Fruit fly (Drosophila melanogaster) whole organism, embryonic: ENCODE data around the gene Fmr1.
A peak's percentile ranks its signal among the peaks of the same experiment; 100 is the strongest.

Experiments used
- B-H1 ChIP-seq: fragments of 200-800 bp; sonication (Bioruptor generic); IDR thresholded peaks from 3 replicates; pipeline ENCODE4 v1.3.6; 2022; ENCODE audit warnings: missing biosample characterization, missing genetic modification characterization
- Blimp-1 ChIP-seq: fragments of 200-800 bp; sonication (Bioruptor generic); optimal IDR thresholded peaks from 3 replicates; lab custom pipeline; 2018; ENCODE audit warnings: missing biosample characterization, missing genetic modification characterization, mild to moderate bottlenecking, moderate library complexity, missing genetic modification reagents
- CG10959 ChIP-seq: fragments of 200-800 bp; sonication (Bioruptor generic); IDR thresholded peaks from 2 replicates; pipeline ENCODE4 v1.3.6; 2022; ENCODE audit warnings: missing biosample characterization, missing genetic modification characterization
- CG12236 ChIP-seq: fragments of 200-800 bp; sonication (Bioruptor generic); optimal IDR thresholded peaks from 2 replicates; lab custom pipeline; 2016; ENCODE audit warnings: missing biosample characterization, missing genetic modification characterization
- CG1233 ChIP-seq: fragments of 200-800 bp; sonication (Bioruptor generic); optimal IDR thresholded peaks from 4 replicates; lab custom pipeline; 2018; ENCODE audit warnings: missing biosample characterization, mild to moderate bottlenecking, missing genetic modification characterization
- CG16779 ChIP-seq: fragments of 200-800 bp; sonication (Bioruptor generic); IDR thresholded peaks from 2 replicates; pipeline ENCODE4 v1.3.6; 2022; ENCODE audit warnings: missing biosample characterization, missing genetic modification characterization
- CG2678 ChIP-seq: fragments of 200-800 bp; sonication (Bioruptor generic); optimal IDR thresholded peaks from 3 replicates; lab custom pipeline; 2019; ENCODE audit warnings: missing biosample characterization, mild to moderate bottlenecking, missing genetic modification characterization, moderate library complexity
- CG2875 ChIP-seq: fragments of 200-800 bp; sonication (Bioruptor generic); optimal IDR thresholded peaks from 2 replicates; lab custom pipeline; 2017; ENCODE audit warnings: missing biosample characterization, mild to moderate bottlenecking, missing genetic modification characterization, missing genetic modification reagents
- CG6272 ChIP-seq: fragments of 200-800 bp; sonication (Bioruptor generic); IDR thresholded peaks from 2 replicates; pipeline ENCODE4 v1.3.6; 2022; ENCODE audit warnings: missing biosample characterization, missing genetic modification characterization
- CG9437 ChIP-seq: fragments of 200-800 bp; sonication (Bioruptor generic); optimal IDR thresholded peaks from 2 replicates; lab custom pipeline; 2018; ENCODE audit warnings: missing biosample characterization, mild to moderate bottlenecking, missing genetic modification characterization
- CG9797 ChIP-seq: fragments of 200-800 bp; sonication (Bioruptor generic); optimal IDR thresholded peaks from 3 replicates; lab custom pipeline; 2018; ENCODE audit warnings: missing biosample characterization, mild to moderate bottlenecking, missing genetic modification characterization
- CrebB ChIP-seq: fragments of 200-800 bp; sonication (Bioruptor generic); optimal IDR thresholded peaks from 3 replicates; lab custom pipeline; 2018; ENCODE audit warnings: missing biosample characterization, mild to moderate bottlenecking, missing genetic modification characterization
- Dek ChIP-seq: fragments of 200-800 bp; sonication (Bioruptor generic); optimal IDR thresholded peaks from 3 replicates; lab custom pipeline; 2019; ENCODE audit warnings: missing biosample characterization, mild to moderate bottlenecking, missing genetic modification characterization, moderate library complexity
- Fer3 ChIP-seq: fragments of 200-800 bp; sonication (Bioruptor generic); optimal IDR thresholded peaks from 2 replicates; lab custom pipeline; 2018; ENCODE audit warnings: missing biosample characterization, mild to moderate bottlenecking, missing genetic modification characterization, moderate library complexity
- Hand ChIP-seq: fragments of 200-800 bp; sonication (Bioruptor generic); optimal IDR thresholded peaks from 2 replicates; lab custom pipeline; 2017; ENCODE audit warnings: mild to moderate bottlenecking, missing biosample characterization, missing genetic modification reagents, missing genetic modification characterization
- Hmr ChIP-seq: fragments of 200-800 bp; sonication (Bioruptor generic); optimal IDR thresholded peaks from 3 replicates; lab custom pipeline; 2017; ENCODE audit warnings: mild to moderate bottlenecking, missing biosample characterization, missing genetic modification reagents, missing genetic modification characterization
- Hr3 ChIP-seq: fragments of 200-800 bp; sonication (Bioruptor generic); optimal IDR thresholded peaks from 3 replicates; lab custom pipeline; 2016; ENCODE audit warnings: missing biosample characterization, missing genetic modification characterization
- MTF-1 ChIP-seq: fragments of 200-800 bp; sonication (Bioruptor generic); optimal IDR thresholded peaks from 2 replicates; lab custom pipeline; 2018; ENCODE audit warnings: missing biosample characterization, mild to moderate bottlenecking, missing genetic modification characterization, borderline replicate concordance
- Med ChIP-seq: fragments of 200-800 bp; sonication (Bioruptor generic); peaks from one replicate; lab custom pipeline; 2016; ENCODE audit warnings: missing biosample characterization, missing genetic modification characterization, mild to moderate bottlenecking, inconsistent platforms, moderate library complexity
- Mrtf ChIP-seq: fragments of 200-800 bp; sonication (Bioruptor generic); IDR thresholded peaks from 3 replicates; pipeline ENCODE4 v1.3.6; 2022; ENCODE audit warnings: missing biosample characterization, missing genetic modification characterization
- Oli ChIP-seq: fragments of 200-800 bp; sonication (Bioruptor generic); optimal IDR thresholded peaks from 2 replicates; lab custom pipeline; 2018; ENCODE audit warnings: missing biosample characterization, mild to moderate bottlenecking, missing genetic modification characterization, moderate library complexity
- ab ChIP-seq: fragments of 200-800 bp; sonication (Bioruptor generic); optimal IDR thresholded peaks from 2 replicates; lab custom pipeline; 2016; ENCODE audit warnings: missing biosample characterization, missing genetic modification characterization
- ash1 ChIP-seq: fragments of 200-800 bp; sonication (Bioruptor generic); optimal IDR thresholded peaks from 2 replicates; lab custom pipeline; 2018; ENCODE audit warnings: missing biosample characterization, mild to moderate bottlenecking, missing genetic modification characterization
- bbx ChIP-seq: fragments of 200-800 bp; sonication (Bioruptor generic); IDR thresholded peaks from 2 replicates; pipeline ENCODE4 v1.3.6; 2022; ENCODE audit warnings: missing biosample characterization, missing genetic modification characterization; ENCODE audit not compliant: partially characterized antibody
- bigmax ChIP-seq: fragments of 200-800 bp; sonication (Bioruptor generic); optimal IDR thresholded peaks from 2 replicates; lab custom pipeline; 2018; ENCODE audit warnings: missing biosample characterization, mild to moderate bottlenecking, missing genetic modification characterization
- cas ChIP-seq: fragments of 200-800 bp; sonication (Bioruptor generic); IDR thresholded peaks from 2 replicates; pipeline ENCODE4 v1.3.6; 2022; ENCODE audit warnings: missing biosample characterization, missing genetic modification characterization
- cg ChIP-seq: fragments of 200-800 bp; sonication (Bioruptor generic); optimal IDR thresholded peaks from 3 replicates; lab custom pipeline; 2019; ENCODE audit warnings: missing biosample characterization, mild to moderate bottlenecking, missing genetic modification characterization, moderate library complexity
- chinmo ChIP-seq: fragments of 200-800 bp; sonication (Bioruptor generic); IDR thresholded peaks from 4 replicates; pipeline ENCODE4 v1.3.6; 2022; ENCODE audit warnings: missing biosample characterization, missing genetic modification characterization; ENCODE audit not compliant: partially characterized antibody
- crol ChIP-seq: fragments of 200-800 bp; sonication (Bioruptor generic); IDR thresholded peaks from 2 replicates; pipeline ENCODE4 v1.3.6; 2022; ENCODE audit warnings: missing biosample characterization, missing genetic modification characterization
- danr ChIP-seq: fragments of 200-800 bp; sonication (Bioruptor generic); IDR thresholded peaks from 2 replicates; pipeline ENCODE4 v1.3.6; 2022; ENCODE audit warnings: missing biosample characterization, missing genetic modification characterization
- fru ChIP-seq: fragments of >200 bp; optimal IDR thresholded peaks from 2 replicates; lab custom pipeline; 2017
- ftz-f1 ChIP-seq: fragments of 200-800 bp; sonication (Bioruptor generic); optimal IDR thresholded peaks from 2 replicates; lab custom pipeline; 2016; ENCODE audit warnings: missing biosample characterization, missing genetic modification characterization
- jigr1 ChIP-seq: fragments of 200-800 bp; sonication (Bioruptor generic); IDR thresholded peaks from 3 replicates; pipeline ENCODE4 v1.3.6; 2022; ENCODE audit warnings: missing biosample characterization, missing genetic modification characterization
- jumu ChIP-seq: fragments of 200-800 bp; sonication (Bioruptor generic); optimal IDR thresholded peaks from 3 replicates; lab custom pipeline; 2016; ENCODE audit warnings: missing biosample characterization, missing genetic modification characterization
- knrl ChIP-seq: fragments of 200-800 bp; sonication (Bioruptor generic); IDR thresholded peaks from 3 replicates; pipeline ENCODE4 v1.3.6; 2022; ENCODE audit warnings: missing biosample characterization, missing genetic modification characterization; ENCODE audit not compliant: partially characterized antibody
- maf-S ChIP-seq: fragments of 200-800 bp; sonication (Bioruptor generic); optimal IDR thresholded peaks from 2 replicates; lab custom pipeline; 2016; ENCODE audit warnings: missing biosample characterization, missing genetic modification characterization
- nerfin-1 ChIP-seq: fragments of 200-800 bp; sonication (Bioruptor generic); optimal IDR thresholded peaks from 3 replicates; lab custom pipeline; 2019; ENCODE audit warnings: missing biosample characterization, mild to moderate bottlenecking, missing genetic modification characterization, moderate library complexity
- nerfin-2 ChIP-seq: fragments of 200-800 bp; sonication (Bioruptor generic); IDR thresholded peaks from 2 replicates; pipeline ENCODE4 v1.3.6; 2022; ENCODE audit warnings: missing biosample characterization, missing genetic modification characterization; ENCODE audit not compliant: partially characterized antibody
- pita ChIP-seq: fragments of 200-800 bp; sonication (Bioruptor generic); optimal IDR thresholded peaks from 2 replicates; lab custom pipeline; 2017; ENCODE audit warnings: missing biosample characterization, mild to moderate bottlenecking, missing genetic modification characterization
- pnt ChIP-seq: fragments of 200-800 bp; sonication (Bioruptor generic); optimal IDR thresholded peaks from 3 replicates; lab custom pipeline; 2016; ENCODE audit warnings: missing biosample characterization, missing genetic modification characterization
- row ChIP-seq: fragments of 200-800 bp; sonication (Bioruptor generic); IDR thresholded peaks from 3 replicates; pipeline ENCODE4 v1.3.6; 2022; ENCODE audit warnings: missing biosample characterization, missing genetic modification characterization
- seq ChIP-seq: fragments of 200-800 bp; sonication (Bioruptor generic); IDR thresholded peaks from 2 replicates; pipeline ENCODE4 v1.3.6; 2022; ENCODE audit warnings: missing biosample characterization, missing genetic modification characterization
- sr ChIP-seq: fragments of 200-800 bp; sonication (Bioruptor generic); IDR thresholded peaks from 3 replicates; pipeline ENCODE4 v1.3.6; 2022; ENCODE audit warnings: missing biosample characterization, missing genetic modification characterization
- ssp ChIP-seq: fragments of 200-800 bp; sonication (Bioruptor generic); IDR thresholded peaks from 2 replicates; pipeline ENCODE4 v1.3.6; 2022; ENCODE audit warnings: missing biosample characterization, missing genetic modification characterization
- tap ChIP-seq: fragments of 200-800 bp; optimal IDR thresholded peaks from 3 replicates; lab custom pipeline; 2019; ENCODE audit warnings: missing biosample characterization, mild to moderate bottlenecking, missing genetic modification characterization, moderate library complexity
- trh ChIP-seq: fragments of 200-800 bp; sonication (Bioruptor generic); optimal IDR thresholded peaks from 2 replicates; lab custom pipeline; 2016; ENCODE audit warnings: missing biosample characterization, missing genetic modification characterization
- vvl ChIP-seq: fragments of 200-800 bp; sonication (Bioruptor generic); IDR thresholded peaks from 2 replicates; pipeline ENCODE4 v1.3.6; 2022; ENCODE audit warnings: missing biosample characterization, missing genetic modification characterization
- wdn ChIP-seq: fragments of 200-800 bp; sonication (Bioruptor generic); IDR thresholded peaks from 2 replicates; pipeline ENCODE4 v1.3.6; 2022; ENCODE audit warnings: missing biosample characterization, missing genetic modification characterization
- z ChIP-seq: fragments of 200-800 bp; sonication (Bioruptor generic); IDR thresholded peaks from 3 replicates; pipeline ENCODE4 v1.3.6; 2022; ENCODE audit warnings: missing biosample characterization, missing genetic modification characterization
- zen2 ChIP-seq: fragments of 200-800 bp; sonication (Bioruptor generic); IDR thresholded peaks from 3 replicates; pipeline ENCODE4 v1.3.6; 2022; ENCODE audit warnings: missing biosample characterization, missing genetic modification characterization; ENCODE audit not compliant: partially characterized antibody

The Fmr1 gene

DNA sequence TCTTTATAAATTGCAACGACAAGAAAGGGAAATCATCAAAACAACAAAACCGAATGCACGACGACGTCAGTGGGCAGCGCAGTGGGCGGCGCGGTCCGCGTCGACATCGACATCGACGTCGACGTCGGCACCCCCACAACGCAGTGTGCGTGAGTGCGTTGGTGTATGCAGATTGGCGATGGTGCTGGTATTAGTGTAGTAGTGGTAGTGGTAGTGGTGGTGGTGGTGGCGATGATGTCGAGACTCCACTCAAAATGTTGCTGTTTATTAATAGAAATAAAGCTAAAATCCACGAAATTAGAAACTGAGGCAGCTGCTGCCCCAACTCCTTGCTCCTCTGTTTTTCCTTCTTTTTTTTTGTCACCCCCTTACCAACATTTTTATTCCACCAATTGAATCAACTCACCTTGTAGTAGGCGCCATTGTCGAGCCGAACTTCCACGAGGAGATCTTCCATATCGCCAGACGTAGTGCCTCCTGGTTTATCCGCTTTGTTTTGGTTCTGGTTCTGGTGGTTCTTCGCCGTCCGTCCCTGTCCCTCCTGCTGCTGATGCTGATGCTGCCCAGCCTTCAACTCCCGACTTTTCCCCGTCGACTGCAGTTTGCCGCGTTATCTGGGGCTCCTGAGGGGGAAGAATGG is 1.5 kb downstream of the Fmr1 start (continued):
- peak; percentile 37; the same call in 2 of the 3 replicates for TF ChIP-seq row (GFP tag; lab: Robert Waterston, UW)
- TF ChIP-seq ssp (GFP tag; lab: Robert Waterston, UW): peak; percentile 50
- TF ChIP-seq CG2678 (tag; lab: Kevin White, UChicago): no peak
- TF ChIP-seq ftz-f1 (GFP tag; lab: Kevin White, UChicago): no peak
- no peak for TF ChIP-seq B-H1
- no peak for TF ChIP-seq CG2875
- peak; percentile 91 for TF ChIP-seq cg (GFP tag; lab: Kevin White, UChicago)
- no peak for TF ChIP-seq zen2
- TF ChIP-seq Dek (tag; lab: Kevin White, UChicago): no peak
- TF ChIP-seq bigmax: no peak
- no peak for TF ChIP-seq maf-S
- 0 out of 2 replicates have a peak, but pooled peaks have one; percentile 15 for TF ChIP-seq vvl (GFP tag; lab: Robert Waterston, UW)
- no peak for TF ChIP-seq CG12236 (GFP tag; lab: Kevin White, UChicago)
- TF ChIP-seq seq (GFP tag; lab: Robert Waterston, UW): no peak
- TF ChIP-seq CG9797: no peak
- TF ChIP-seq fru: no peak
- no peak for TF ChIP-seq CG1233 (GFP tag; lab: Kevin White, UChicago)
- no peak for TF ChIP-seq tap (tag; lab: Kevin White, UChicago)
- no peak for TF ChIP-seq Hand
- no peak for TF ChIP-seq Mrtf
- no peak for TF ChIP-seq pnt (GFP tag; lab: Kevin White, UChicago)
- TF ChIP-seq jumu (GFP tag; lab: Kevin White, UChicago): no peak
- no peak for TF ChIP-seq cas
- TF ChIP-seq Fer3 (tag; lab: Kevin White, UChicago): no peak
- TF ChIP-seq sr (GFP tag; lab: Robert Waterston, UW): peak; percentile 94
- TF ChIP-seq CG10959 (GFP tag; lab: Robert Waterston, UW): no peak
- no peak for TF ChIP-seq ash1 (GFP tag; lab: Kevin White, UChicago)
- no peak for TF ChIP-seq nerfin-1
- TF ChIP-seq chinmo: peak; percentile 29; the same call in 1 of the 4 replicates
- TF ChIP-seq CG9437 (GFP tag; lab: Kevin White, UChicago): no peak
- TF ChIP-seq bbx (GFP tag; lab: Robert Waterston, UW): peak; percentile 46; the same call in 1 of the 2 replicates
- TF ChIP-seq CrebB (tag; lab: Kevin White, UChicago): no peak
- TF ChIP-seq Hmr (GFP tag; lab: Kevin White, UChicago): no peak
- TF ChIP-seq ab (GFP tag; lab: Kevin White, UChicago): no peak
- TF ChIP-seq nerfin-2 (GFP tag; lab: Robert Waterston, UW): 0 out of 2 replicates have a peak, but pooled peaks have one; percentile 27
- no peak for TF ChIP-seq trh (GFP tag; lab: Kevin White, UChicago)
- TF ChIP-seq crol (GFP tag; lab: Robert Waterston, UW): peak; percentile 51
- TF ChIP-seq wdn: 0 out of 2 replicates have a peak, but pooled peaks have one; percentile 9
- no peak for TF ChIP-seq jigr1 (GFP tag; lab: Robert Waterston, UW)
- TF ChIP-seq CG16779 (GFP tag; lab: Robert Waterston, UW): no peak
- TF ChIP-seq Hr3 (GFP tag; lab: Kevin White, UChicago): no peak
- no peak for TF ChIP-seq knrl (GFP tag; lab: Robert Waterston, UW)
- no peak for TF ChIP-seq danr (GFP tag; lab: Robert Waterston, UW)
- no peak for TF ChIP-seq Blimp-1 (GFP tag; lab: Kevin White, UChicago)
- peak; percentile 82 for TF ChIP-seq z (GFP tag; lab: Robert Waterston, UW)
- TF ChIP-seq Oli (tag; lab: Kevin White, UChicago): no peak
- TF ChIP-seq CG6272 (GFP tag; lab: Robert Waterston, UW): no peak
- TF ChIP-seq Med: peak; percentile 64
- no peak for TF ChIP-seq pita
- TF ChIP-seq MTF-1 (GFP tag; lab: Kevin White, UChicago): no peak
